Worm (Caenorhabditis elegans) whole organism, L4/young adult: ENCODE results near the gene F43C1.5.

ENCODE experiments used
- W03F9.2 ChIP-seq: fragments of 150-350 bp; optimal IDR thresholded peaks from 2 replicates; lab custom pipeline; 2014; ENCODE audit warnings: missing biosample characterization, missing genetic modification characterization
- him-1 ChIP-seq: sonication (generic microtip); optimal IDR thresholded peaks from 2 replicates; lab custom pipeline; 2016; ENCODE audit warnings: missing genotype, missing genetic modification reagents, missing genetic modification characterization, missing compliant biosample characterization

- TF ChIP-seq him-1 (tag; lab: Kevin White, UChicago) = no peak
- no peak for TF ChIP-seq W03F9.2
Observed at ce11 chrIII:4232811-4233269, 3.9 kb downstream of the F43C1.5 start, which contains the start of gene nhr-20.
